Fruit fly (Drosophila melanogaster): ENCODE results near the gene Tim9a.
A peak's percentile ranks its signal among the peaks of the same experiment; 100 is the strongest.

Gene Tim9a

DNA sequence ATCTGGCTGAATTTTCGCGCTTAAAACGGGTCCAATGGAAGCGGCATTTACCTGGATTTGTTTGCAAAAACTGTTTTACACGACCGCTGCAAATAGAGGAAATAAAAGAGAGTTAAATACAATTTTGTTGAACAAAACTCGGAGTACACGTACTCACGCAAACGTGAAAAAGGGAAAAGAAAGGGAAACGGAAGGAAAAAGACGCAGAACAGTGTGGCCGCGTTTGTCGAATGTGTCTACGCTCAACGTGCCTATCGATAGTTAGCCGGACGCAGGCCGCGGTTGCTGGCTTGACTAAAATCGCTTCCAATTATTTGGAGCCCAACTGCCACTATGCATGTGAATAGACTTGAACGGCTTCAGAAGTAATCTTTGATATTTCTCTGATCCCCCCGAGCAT is 47.6 kb upstream of the Tim9a start, which contains the start of gene RpS15Aa (continued):
- TF ChIP-seq dati (GFP tag; IDR thresholded peaks at IDR 0.05) (0 out of 2 replicates have a peak, but pooled peaks have one; percentile 39), bsh (GFP tag; optimal IDR thresholded peaks at IDR 0.05) (peak in 1 of 2 experiments; percentile 64), chn (GFP tag; optimal IDR thresholded peaks at IDR 0.05) (peak; percentile 46), slbo (GFP tag; IDR thresholded peaks at IDR 0.05) (peak; percentile 83), sisA (GFP tag; IDR thresholded peaks at IDR 0.05) (peak; percentile 59), GATAe (GFP tag; conservative IDR thresholded peaks at IDR 0.05) (0 out of 2 replicates have a peak, but pooled peaks have one; percentile 34), Nf-YC (tag; optimal IDR thresholded peaks at IDR 0.05) (peak; percentile 38), Meics (GFP tag; optimal IDR thresholded peaks at IDR 0.05) (peak; percentile 86), CG7372 (GFP tag; IDR thresholded peaks at IDR 0.05) (peak; percentile 71; the same call in 1 of the 2 replicates), fd3F (GFP tag; optimal IDR thresholded peaks at IDR 0.05) (peak; percentile 18), Pdp1 (GFP tag; optimal IDR thresholded peaks at IDR 0.05) (peak; percentile 53 to 69), wor (GFP tag; IDR thresholded peaks at IDR 0.05) (no peak), E2f1 (GFP tag; IDR thresholded peaks at IDR 0.05) (peak; percentile 59), CG6272 (GFP tag; IDR thresholded peaks at IDR 0.05) (peak; percentile 78), trh (GFP tag; optimal IDR thresholded peaks at IDR 0.05) (peak; percentile 62), HLHmδ (GFP tag; optimal IDR thresholded peaks at IDR 0.05) (peak; percentile 96), trem (tag; optimal IDR thresholded peaks at IDR 0.05) (peak; percentile 55), CG30020 (tag; optimal IDR thresholded peaks at IDR 0.05) (no peak), CG10543 (GFP tag; optimal IDR thresholded peaks at IDR 0.05) (peak; percentile 89), Dip2 (GFP tag; IDR thresholded peaks at IDR 0.05) (no peak), CG1024 (GFP tag; IDR thresholded peaks at IDR 0.05) (peak; percentile 76), CG17361 (GFP tag; IDR thresholded peaks at IDR 0.05) (peak; percentile 54; the same call in 1 of the 3 replicates), Xbp1 (GFP tag; optimal IDR thresholded peaks at IDR 0.05) (peak; percentile 74), eyg (GFP tag; optimal IDR thresholded peaks at IDR 0.05) (peak; percentile 76), CG1792 (GFP tag; optimal IDR thresholded peaks at IDR 0.05) (peak; percentile 45), CG17912 (GFP tag; optimal IDR thresholded peaks at IDR 0.05) (peak; percentile 83), MBD-R2 (GFP tag; IDR thresholded peaks at IDR 0.05) (peak; percentile 56; the same call in 1 of the 2 replicates), lmd (GFP tag; IDR thresholded peaks at IDR 0.05) (peak; percentile 62), CG14050 (GFP tag; IDR thresholded peaks at IDR 0.05) (peak; percentile 64), Eip74EF (GFP tag; optimal IDR thresholded peaks at IDR 0.05) (peak in 1 of 2 experiments; percentile 44), Doc3 (GFP tag; IDR thresholded peaks at IDR 0.05; ENCODE audit: partially characterized antibody) (no peak), row (GFP tag; IDR thresholded peaks at IDR 0.05) (peak; percentile 50), CG3065 (GFP tag; optimal IDR thresholded peaks at IDR 0.05) (peak; percentile 9), NC2β (GFP tag; optimal IDR thresholded peaks at IDR 0.05) (peak; percentile 92), CG30431 (GFP tag; optimal IDR thresholded peaks at IDR 0.05) (peak; percentile 73), crp (GFP tag; optimal IDR thresholded peaks at IDR 0.05) (peak in 1 of 2 experiments; percentile 42), caup (GFP tag; optimal IDR thresholded peaks at IDR 0.05; ENCODE audit: severe bottlenecking) (peak; percentile 90), CG15601 (tag; optimal IDR thresholded peaks at IDR 0.05) (peak; percentile 39), CG18262 (tag; optimal IDR thresholded peaks at IDR 0.05) (peak; percentile 49), CG8290 (GFP tag; optimal IDR thresholded peaks at IDR 0.05) (peak; percentile 46), CG8290 (tag; optimal IDR thresholded peaks at IDR 0.05) (peak in 1 of 2 experiments; percentile 90), Ptx1 (GFP tag; IDR thresholded peaks at IDR 0.05) (peak; percentile 68), Gsc (GFP tag; IDR thresholded peaks at IDR 0.05) (no peak), CG34422 (GFP tag; IDR thresholded peaks at IDR 0.05) (peak; percentile 78; the same call in 2 of the 3 replicates), Nf-YA (GFP tag; IDR thresholded peaks at IDR 0.05) (peak; percentile 66), CG4404 (GFP tag; IDR thresholded peaks at IDR 0.05) (0 out of 2 replicates have a peak, but pooled peaks have one; percentile 21), stwl (tag; optimal IDR thresholded peaks at IDR 0.05) (peak; percentile 26), jing (GFP tag; optimal IDR thresholded peaks at IDR 0.05) (no peak), CG10147 (GFP tag; optimal IDR thresholded peaks at IDR 0.05) (peak; percentile 25), mirr (GFP tag; optimal IDR thresholded peaks at IDR 0.05) (peak; percentile 82)
